Worm (Caenorhabditis elegans) whole organism, L4 larva: ENCODE results near the gene upb-1.

Source experiments
- F10B5.3 ChIP-seq: sonication (generic microtip); optimal IDR thresholded peaks from 2 replicates; lab custom pipeline; 2016; ENCODE audit warnings: mild to moderate bottlenecking, missing genetic modification characterization, missing compliant biosample characterization
- F37D6.2 ChIP-seq: sonication (generic microtip); optimal IDR thresholded peaks from 2 replicates; lab custom pipeline; 2016; ENCODE audit warnings: mild to moderate bottlenecking, missing genetic modification characterization, missing compliant biosample characterization
- F44E2.7 ChIP-seq: fragments of 200-800 bp; sonication (Bioruptor generic); IDR thresholded peaks from 2 replicates; pipeline ENCODE4 v2.1.2; 2022; ENCODE audit warnings: missing genetic modification characterization, missing compliant biosample characterization
- F49E8.2 ChIP-seq: sonication (generic microtip); optimal IDR thresholded peaks from 2 replicates; lab custom pipeline; 2016; ENCODE audit warnings: missing compliant biosample characterization, mild to moderate bottlenecking, missing genetic modification characterization, borderline replicate concordance
- T20F7.1 ChIP-seq: fragments of 200-800 bp; sonication (Bioruptor generic); optimal IDR thresholded peaks from 2 replicates; lab custom pipeline; 2018; ENCODE audit warnings: mild to moderate bottlenecking, missing genetic modification characterization, missing compliant biosample characterization
- T26A8.4 ChIP-seq: fragments of 200-800 bp; sonication (Bioruptor generic); IDR thresholded peaks from 2 replicates; pipeline ENCODE4 v1.3.6; 2022; ENCODE audit warnings: missing genetic modification characterization, missing compliant biosample characterization
- Y105C5A.15 ChIP-seq: fragments of 200-800 bp; sonication (Bioruptor generic); IDR thresholded peaks from 2 replicates; pipeline ENCODE4 v1.3.6; 2022; ENCODE audit warnings: missing genetic modification characterization, missing compliant biosample characterization
- aha-1 ChIP-seq: fragments of 150-350 bp; peaks from one replicate; lab custom pipeline; 2014; ENCODE audit warnings: missing biosample characterization, missing genetic modification characterization
- aly-2 ChIP-seq: sonication (generic microtip); optimal IDR thresholded peaks from 2 replicates; lab custom pipeline; 2018; ENCODE audit warnings: missing biosample characterization, missing genetic modification characterization
- ceh-20 ChIP-seq: fragments of 200-800 bp; sonication (Bioruptor generic); IDR thresholded peaks from 2 replicates; pipeline ENCODE4 v1.3.6; 2022; ENCODE audit warnings: missing genetic modification reagents, missing genetic modification characterization, missing compliant biosample characterization
- ceh-44 ChIP-seq: fragments of 200-800 bp; sonication (Bioruptor generic); IDR thresholded peaks from 2 replicates; pipeline ENCODE4 v1.3.6; 2022; ENCODE audit warnings: missing genetic modification reagents, missing genetic modification characterization, missing compliant biosample characterization
- daf-16 ChIP-seq, 3 experiments: sonication (generic microtip); optimal IDR thresholded peaks; 2 replicates each; lab custom pipeline; 2016 to 2017; ENCODE audit warnings: missing genetic modification characterization in 3 of 3, missing genetic modification reagents in 3 of 3, mild to moderate bottlenecking in 2 of 3, missing compliant biosample characterization in 2 of 3, missing biosample characterization in 1 of 3, moderate library complexity in 1 of 3
- duxl-1 ChIP-seq: sonication (generic microtip); optimal IDR thresholded peaks from 2 replicates; lab custom pipeline; 2016; ENCODE audit warnings: mild to moderate bottlenecking, missing genetic modification characterization, moderate library complexity, missing compliant biosample characterization; ENCODE audit not compliant: poor library complexity
- dve-1 ChIP-seq: sonication (generic microtip); optimal IDR thresholded peaks from 2 replicates; lab custom pipeline; 2017; ENCODE audit warnings: antibody characterized with exemption, mild to moderate bottlenecking, missing genetic modification characterization, missing compliant biosample characterization; ENCODE audit not compliant: insufficient read depth
- egl-43 ChIP-seq: fragments of 200-800 bp; sonication (Bioruptor generic); IDR thresholded peaks from 2 replicates; pipeline ENCODE4 v1.3.6; 2022; ENCODE audit warnings: missing genetic modification reagents, missing genetic modification characterization, missing compliant biosample characterization
- fkh-10 ChIP-seq: fragments of 150-350 bp; optimal IDR thresholded peaks from 2 replicates; lab custom pipeline; 2014; ENCODE audit warnings: missing biosample characterization, missing genetic modification reagents, missing genetic modification characterization
- gei-8 ChIP-seq: fragments of 200-800 bp; sonication (Bioruptor generic); optimal IDR thresholded peaks from 2 replicates; lab custom pipeline; 2018; ENCODE audit warnings: mild to moderate bottlenecking, missing genetic modification characterization, missing compliant biosample characterization
- hlh-11 ChIP-seq: fragments of 200-800 bp; sonication (Bioruptor generic); optimal IDR thresholded peaks from 2 replicates; lab custom pipeline; 2018; ENCODE audit warnings: mild to moderate bottlenecking, missing genetic modification characterization, missing compliant biosample characterization
- hlh-30 ChIP-seq: sonication (generic microtip); optimal IDR thresholded peaks from 2 replicates; lab custom pipeline; 2017; ENCODE audit warnings: antibody characterized with exemption, mild to moderate bottlenecking, missing genetic modification characterization, missing compliant biosample characterization; ENCODE audit not compliant: insufficient read depth
- hmg-1.1 ChIP-seq: fragments of 200-800 bp; sonication (Bioruptor generic); IDR thresholded peaks from 2 replicates; pipeline ENCODE4 v1.3.6; 2022; ENCODE audit warnings: missing genetic modification reagents, missing genetic modification characterization, missing compliant biosample characterization
- lin-1 ChIP-seq: fragments of 200-800 bp; sonication (Bioruptor generic); IDR thresholded peaks from 2 replicates; pipeline ENCODE4 v1.3.6; 2022; ENCODE audit warnings: missing genetic modification reagents, missing genetic modification characterization, missing compliant biosample characterization
- lin-38 ChIP-seq: fragments of 200-800 bp; sonication (Bioruptor generic); IDR thresholded peaks from 2 replicates; pipeline ENCODE4 v1.3.6; 2022; ENCODE audit warnings: missing genetic modification reagents, missing genetic modification characterization, missing compliant biosample characterization
- lin-39 ChIP-seq: fragments of 150-350 bp; optimal IDR thresholded peaks from 2 replicates; lab custom pipeline; 2014; ENCODE audit warnings: missing biosample characterization, missing genetic modification reagents, missing genetic modification characterization
- mdt-29 ChIP-seq: fragments of 200-800 bp; sonication (Bioruptor generic); IDR thresholded peaks from 2 replicates; pipeline ENCODE4 v1.3.6; 2022; ENCODE audit warnings: missing genetic modification reagents, missing genetic modification characterization, missing compliant biosample characterization
- mep-1 ChIP-seq: fragments of 150-350 bp; sonication (generic microtip); optimal IDR thresholded peaks from 3 replicates; lab custom pipeline; 2014; ENCODE audit warnings: missing biosample characterization, missing genetic modification characterization
- mes-2 ChIP-seq: sonication (generic microtip); optimal IDR thresholded peaks from 2 replicates; lab custom pipeline; 2016; ENCODE audit warnings: missing genotype, mild to moderate bottlenecking, missing genetic modification characterization, missing compliant biosample characterization; ENCODE audit not compliant: poor library complexity, severe bottlenecking
- mxl-3 ChIP-seq: fragments of 200-800 bp; sonication (Bioruptor generic); optimal IDR thresholded peaks from 2 replicates; lab custom pipeline; 2018; ENCODE audit warnings: mild to moderate bottlenecking, missing genetic modification characterization, missing compliant biosample characterization
- nhr-102 ChIP-seq: sonication (generic microtip); optimal IDR thresholded peaks from 2 replicates; lab custom pipeline; 2016; ENCODE audit warnings: mild to moderate bottlenecking, missing genetic modification characterization, moderate library complexity, missing compliant biosample characterization
- nhr-11 ChIP-seq: fragments of 150-350 bp; optimal IDR thresholded peaks from 2 replicates; lab custom pipeline; 2014; ENCODE audit warnings: missing biosample characterization, missing genetic modification characterization
- nhr-28 ChIP-seq: fragments of 150-350 bp; optimal IDR thresholded peaks from 2 replicates; lab custom pipeline; 2014; ENCODE audit warnings: missing biosample characterization, missing genetic modification characterization
- nhr-48 ChIP-seq: sonication (generic microtip); optimal IDR thresholded peaks from 2 replicates; lab custom pipeline; 2016; ENCODE audit warnings: mild to moderate bottlenecking, missing genetic modification characterization, missing compliant biosample characterization
- nhr-6 ChIP-seq: fragments of 150-350 bp; optimal IDR thresholded peaks from 2 replicates; lab custom pipeline; 2014; ENCODE audit warnings: missing biosample characterization, missing genetic modification characterization
- nhr-77 ChIP-seq: fragments of 150-350 bp; optimal IDR thresholded peaks from 2 replicates; lab custom pipeline; 2014; ENCODE audit warnings: missing biosample characterization, missing genetic modification characterization
- pqm-1 ChIP-seq: sonication (generic microtip); optimal IDR thresholded peaks from 2 replicates; lab custom pipeline; 2017; ENCODE audit warnings: missing biosample characterization, missing genetic modification characterization
- saeg-2 ChIP-seq: fragments of 200-800 bp; sonication (Bioruptor generic); IDR thresholded peaks from 2 replicates; pipeline ENCODE4 v1.3.6; 2022; ENCODE audit warnings: missing genetic modification reagents, missing genetic modification characterization, missing compliant biosample characterization
- sdz-12 ChIP-seq: fragments of 200-800 bp; sonication (Bioruptor generic); optimal IDR thresholded peaks from 2 replicates; lab custom pipeline; 2018; ENCODE audit warnings: mild to moderate bottlenecking, missing genetic modification characterization, missing compliant biosample characterization
- snpc-1.2 ChIP-seq: fragments of 200-800 bp; sonication (Bioruptor generic); IDR thresholded peaks from 2 replicates; pipeline ENCODE4 v1.3.6; 2022; ENCODE audit warnings: missing genetic modification reagents, missing genetic modification characterization, missing compliant biosample characterization
- tra-1 ChIP-seq: fragments of 200-800 bp; sonication (Bioruptor generic); IDR thresholded peaks from 2 replicates; pipeline ENCODE4 v1.3.6; 2022; ENCODE audit warnings: missing genetic modification reagents, missing genetic modification characterization, missing compliant biosample characterization
- unc-130 ChIP-seq: sonication (generic microtip); optimal IDR thresholded peaks from 2 replicates; lab custom pipeline; 2016; ENCODE audit warnings: missing genetic modification reagents, missing genetic modification characterization, missing compliant biosample characterization
- unc-62 ChIP-seq, 3 experiments: fragments of 150-350 bp in 1 of 3; sonication (generic microtip); optimal IDR thresholded peaks in 2 of 3; peaks in 1 of 3; 1 replicate in 1 of 3; 2 replicates in 2 of 3; lab custom pipeline; 2014 to 2017; ENCODE audit warnings: missing biosample characterization in 3 of 3, missing genetic modification characterization in 3 of 3, missing genetic modification reagents in 3 of 3, missing genotype in 1 of 3
- zfp-3 ChIP-seq: fragments of 200-800 bp; sonication (Bioruptor generic); conservative IDR thresholded peaks from 2 replicates; pipeline ENCODE4 v1.3.6; 2022; ENCODE audit warnings: missing genetic modification reagents, missing genetic modification characterization, missing compliant biosample characterization

upb-1 gene

ce11 chrII:6260684-6261083, 29.2 kb downstream of the upb-1 start, which contains the start of gene nmgp-1 (continued):
- TF ChIP-seq dve-1 (peak; percentile 30), F10B5.3 (tag; lab: Kevin White, UChicago) (no peak), F44E2.7 (GFP tag; lab: Robert Waterston, UW) (no peak), duxl-1 (tag; lab: Kevin White, UChicago) (no peak), lin-1 (GFP tag; lab: Robert Waterston, UW) (no peak), nhr-48 (no peak), gei-8 (GFP tag; lab: Kevin White, UChicago) (no peak), daf-16 (GFP tag; optimal IDR thresholded peaks at IDR 0.05; lab: Kevin White, UChicago) (no peak), daf-16 (tag; optimal IDR thresholded peaks at IDR 0.05; lab: Kevin White, UChicago) (peak; percentile 55), hlh-11 (tag; lab: Kevin White, UChicago) (peak; percentile 36), nhr-6 (tag; lab: Kevin White, UChicago) (peak; percentile 38)
- TF ChIP-seq, all 104 proteins: peak for 7

ce11 chrII:6259867-6260266, 30.0 kb downstream of the upb-1 start, which contains the start of gene F13H8.11:
F13H8.11 (minus strand) TSS chrII:6260021.
- TF ChIP-seq Y105C5A.15 (no peak), nhr-28 (tag; lab: Kevin White, UChicago) (peak; percentile 92), nhr-77 (tag; lab: Kevin White, UChicago) (peak; percentile 9), pqm-1 (peak; percentile 76), daf-16 (GFP tag; optimal IDR thresholded peaks at IDR 0.05; lab: Kevin White, UChicago) (no peak), daf-16 (tag; optimal IDR thresholded peaks at IDR 0.05; lab: Kevin White, UChicago) (peak; percentile 90)
- TF ChIP-seq, all 104 proteins: peak for 4

DNA sequence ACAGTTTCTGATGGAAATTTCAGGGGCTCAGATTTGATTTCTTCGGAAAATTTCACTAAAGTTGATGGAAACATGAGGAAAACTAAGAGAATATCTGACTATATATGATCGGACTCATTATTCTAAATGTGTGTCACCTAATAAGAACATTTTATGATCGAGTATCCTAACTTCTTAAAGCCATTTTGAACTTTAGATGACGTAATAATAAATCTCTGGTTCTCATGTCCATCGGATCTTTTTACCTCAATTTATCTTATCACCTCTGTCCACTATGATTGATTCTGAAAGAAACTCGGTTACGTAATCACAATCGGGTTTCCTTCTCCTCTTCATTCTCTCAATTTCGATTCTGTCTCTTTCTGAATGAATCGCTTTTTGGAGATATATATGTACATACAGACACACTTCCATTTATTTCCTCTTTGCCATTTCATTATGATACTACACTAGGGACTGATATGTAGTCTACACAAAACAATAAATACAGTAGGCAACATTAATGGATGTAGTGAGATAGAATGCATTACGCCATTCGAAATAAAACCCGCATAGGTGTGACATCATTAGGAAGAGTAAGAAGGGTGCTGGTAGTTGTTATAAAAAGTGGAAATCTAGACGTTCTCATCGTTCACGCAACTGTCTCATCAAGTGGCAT, 32.5 kb downstream of the upb-1 start:
- no peak for TF ChIP-seq egl-43 (GFP tag; lab: Robert Waterston, UW)
- TF ChIP-seq nhr-28 (tag; lab: Kevin White, UChicago): peak; percentile 97
- TF ChIP-seq, all 104 proteins: peak for 1

- TF ChIP-seq hlh-30 (no peak), saeg-2 (GFP tag; lab: Robert Waterston, UW) (no peak), mxl-3 (GFP tag; lab: Kevin White, UChicago) (no peak), sdz-12 (GFP tag; lab: Kevin White, UChicago) (no peak), F37D6.2 (tag; lab: Kevin White, UChicago) (no peak), lin-39 (tag; lab: Kevin White, UChicago) (no peak), mes-2 (tag; lab: Kevin White, UChicago) (no peak), ceh-44 (GFP tag; lab: Robert Waterston, UW) (no peak), hmg-1.1 (GFP tag; lab: Robert Waterston, UW) (no peak)
- TF ChIP-seq, all 104 proteins: peak for 0
These were observed 33.9 kb downstream of the upb-1 start, which contains the start of gene F13H8.5 for ce11 chrII:6256024-6256423. F13H8.5 (minus strand) TSS chrII:6256124.

ce11 chrII:6252707-6253106, 37.2 kb downstream of the upb-1 start:
- TF ChIP-seq unc-130 (GFP tag; lab: Kevin White, UChicago) (peak; percentile 19), mep-1 (tag; lab: Kevin White, UChicago) (peak; percentile 26), lin-38 (GFP tag; lab: Robert Waterston, UW) (peak; percentile 50; the same call in 1 of the 2 replicates), unc-62 (GFP tag; optimal IDR thresholded peaks at IDR 0.05 in 1 of 2; lab: Kevin White, UChicago) (peak in 1 of 2 experiments; percentile 78), unc-62 (tag; optimal IDR thresholded peaks at IDR 0.05; lab: Kevin White, UChicago) (no peak), T26A8.4 (GFP tag; lab: Robert Waterston, UW) (peak; percentile 23; the same call in 1 of the 2 replicates), fkh-10 (GFP tag; lab: Kevin White, UChicago) (no peak), nhr-102 (tag; lab: Kevin White, UChicago) (peak; percentile 20), nhr-11 (tag; lab: Kevin White, UChicago) (no peak), snpc-1.2 (GFP tag; lab: Robert Waterston, UW) (0 out of 2 replicates have a peak, but pooled peaks have one; percentile 36), zfp-3 (GFP tag; lab: Robert Waterston, UW) (peak; percentile 69; the same call in 1 of the 2 replicates), tra-1 (no peak), T20F7.1 (GFP tag; lab: Kevin White, UChicago) (no peak), F49E8.2 (tag; lab: Kevin White, UChicago) (peak; percentile 59), aha-1 (tag; lab: Kevin White, UChicago) (peak; percentile 35), ceh-20 (GFP tag; lab: Robert Waterston, UW) (no peak), F10B5.3 (tag; lab: Kevin White, UChicago) (no peak), mdt-29 (GFP tag; lab: Robert Waterston, UW) (0 out of 2 replicates have a peak, but pooled peaks have one; percentile 25), aly-2 (tag; lab: Kevin White, UChicago) (no peak), pqm-1 (no peak)
